Worm (Caenorhabditis elegans) whole organism, young adult: ENCODE results near the gene ubq-1.
A peak's percentile ranks its signal among the peaks of the same experiment; 100 is the strongest.

Source experiments
- B0261.1 ChIP-seq: sonication (generic microtip); optimal IDR thresholded peaks from 2 replicates; lab custom pipeline; 2016; ENCODE audit warnings: mild to moderate bottlenecking, missing genetic modification characterization, moderate library complexity, missing compliant biosample characterization
- C06A6.2 ChIP-seq: fragments of 200-800 bp; sonication (Bioruptor generic); conservative IDR thresholded peaks from 2 replicates; pipeline ENCODE4 v1.3.6; 2022; ENCODE audit warnings: missing genetic modification characterization, missing compliant biosample characterization
- F10E7.11 ChIP-seq: sonication (generic microtip); optimal IDR thresholded peaks from 2 replicates; lab custom pipeline; 2017; ENCODE audit warnings: mild to moderate bottlenecking, missing genetic modification characterization, moderate library complexity, missing compliant biosample characterization
- F23B12.7 ChIP-seq: sonication (generic microtip); optimal IDR thresholded peaks from 2 replicates; lab custom pipeline; 2017; ENCODE audit warnings: missing genetic modification characterization, mild to moderate bottlenecking, missing compliant biosample characterization, antibody characterized with exemption, moderate library complexity; ENCODE audit not compliant: insufficient read depth
- F33H1.4 ChIP-seq: fragments of 200-800 bp; sonication (Bioruptor generic); IDR thresholded peaks from 2 replicates; pipeline ENCODE4 v1.3.6; 2022; ENCODE audit warnings: missing genetic modification reagents, missing genetic modification characterization, missing compliant biosample characterization
- F39B2.1 ChIP-seq: fragments of 200-800 bp; sonication (Bioruptor generic); IDR thresholded peaks from 2 replicates; pipeline ENCODE4 v1.3.6; 2022; ENCODE audit warnings: missing genetic modification reagents, missing genetic modification characterization, missing compliant biosample characterization
- F57C9.4 ChIP-seq: sonication (generic microtip); optimal IDR thresholded peaks from 2 replicates; lab custom pipeline; 2017; ENCODE audit warnings: mild to moderate bottlenecking, missing genetic modification characterization, missing compliant biosample characterization
- K11D2.4 ChIP-seq: fragments of 200-800 bp; sonication (Bioruptor generic); IDR thresholded peaks from 2 replicates; pipeline ENCODE4 v1.3.6; 2022; ENCODE audit warnings: missing genetic modification reagents, missing genetic modification characterization, missing compliant biosample characterization
- Y53G8AR.9 ChIP-seq: fragments of 200-800 bp; sonication (Bioruptor generic); conservative IDR thresholded peaks from 2 replicates; pipeline ENCODE4 v1.3.6; 2022; ENCODE audit warnings: missing genetic modification reagents, missing genetic modification characterization, missing compliant biosample characterization
- Y56A3A.18 ChIP-seq: fragments of 200-800 bp; sonication (Bioruptor generic); IDR thresholded peaks from 2 replicates; pipeline ENCODE4 v1.3.6; 2022; ENCODE audit warnings: missing genetic modification reagents, missing genetic modification characterization, missing compliant biosample characterization
- akir-1 ChIP-seq: fragments of 200-800 bp; sonication (Bioruptor generic); optimal IDR thresholded peaks from 2 replicates; lab custom pipeline; 2018; ENCODE audit warnings: mild to moderate bottlenecking, missing genetic modification characterization, moderate library complexity, missing compliant biosample characterization
- aptf-2 ChIP-seq: fragments of 200-800 bp; sonication (Bioruptor generic); conservative IDR thresholded peaks from 2 replicates; pipeline ENCODE4 v1.3.6; 2022; ENCODE audit warnings: missing genetic modification reagents, missing genetic modification characterization, missing compliant biosample characterization
- atf-7 ChIP-seq: sonication (generic microtip); optimal IDR thresholded peaks from 2 replicates; lab custom pipeline; 2017; ENCODE audit warnings: mild to moderate bottlenecking, missing genetic modification characterization, missing compliant biosample characterization
- cebp-1 ChIP-seq, 2 experiments: fragments of 200-800 bp in 1 of 2; sonication (Bioruptor generic) in 1 of 2; sonication (generic microtip) in 1 of 2; IDR thresholded peaks in 1 of 2; optimal IDR thresholded peaks in 1 of 2; 2 replicates each; pipeline versions ENCODE4 v1.3.6 to Lab custom; 2017 to 2022; ENCODE audit warnings: missing compliant biosample characterization in 2 of 2, missing genetic modification characterization in 2 of 2, mild to moderate bottlenecking in 1 of 2, missing genetic modification reagents in 1 of 2, moderate library complexity in 1 of 2
- cebp-2 ChIP-seq: fragments of 200-800 bp; sonication (Bioruptor generic); IDR thresholded peaks from 2 replicates; pipeline ENCODE4 v1.3.6; 2022; ENCODE audit warnings: missing genetic modification characterization, missing compliant biosample characterization
- chd-7 ChIP-seq: sonication (generic microtip); optimal IDR thresholded peaks from 2 replicates; lab custom pipeline; 2016; ENCODE audit warnings: mild to moderate bottlenecking, missing genetic modification characterization, moderate library complexity, missing compliant biosample characterization
- die-1 ChIP-seq: sonication (generic microtip); optimal IDR thresholded peaks from 2 replicates; lab custom pipeline; 2016; ENCODE audit warnings: missing genotype, mild to moderate bottlenecking, missing genetic modification characterization, missing compliant biosample characterization
- efl-1 ChIP-seq: fragments of 150-350 bp; optimal IDR thresholded peaks from 2 replicates; lab custom pipeline; 2014; ENCODE audit warnings: missing biosample characterization, missing genetic modification reagents, missing genetic modification characterization
- hlh-12 ChIP-seq: sonication (generic microtip); optimal IDR thresholded peaks from 2 replicates; lab custom pipeline; 2016; ENCODE audit warnings: missing genetic modification characterization, missing compliant biosample characterization
- hmg-20 ChIP-seq: fragments of 200-800 bp; sonication (Bioruptor generic); IDR thresholded peaks from 2 replicates; pipeline ENCODE4 v1.3.6; 2022; ENCODE audit warnings: missing genetic modification reagents, missing genetic modification characterization, missing compliant biosample characterization
- hsf-1 ChIP-seq: fragments of 200-800 bp; sonication (Bioruptor generic); IDR thresholded peaks from 2 replicates; pipeline ENCODE4 v1.3.6; 2022; ENCODE audit warnings: missing genetic modification reagents, missing genetic modification characterization, missing compliant biosample characterization
- let-607 ChIP-seq, 2 experiments: fragments of 200-800 bp in 1 of 2; sonication (Bioruptor generic) in 1 of 2; sonication (generic microtip) in 1 of 2; optimal IDR thresholded peaks; 2 replicates each; lab custom pipeline; 2016 to 2018; ENCODE audit warnings: mild to moderate bottlenecking in 2 of 2, missing compliant biosample characterization in 2 of 2, missing genetic modification characterization in 2 of 2, moderate library complexity in 2 of 2, missing genotype in 1 of 2
- lin-40 ChIP-seq: sonication (generic microtip); optimal IDR thresholded peaks from 2 replicates; lab custom pipeline; 2016; ENCODE audit warnings: missing genetic modification characterization, mild to moderate bottlenecking, missing compliant biosample characterization, missing genotype, missing genetic modification reagents
- madf-10 ChIP-seq: sonication (generic microtip); optimal IDR thresholded peaks from 2 replicates; lab custom pipeline; 2016; ENCODE audit warnings: mild to moderate bottlenecking, missing genetic modification characterization, missing compliant biosample characterization
- mcd-1 ChIP-seq: fragments of 200-800 bp; sonication (Bioruptor generic); IDR thresholded peaks from 2 replicates; pipeline ENCODE4 v1.3.6; 2022; ENCODE audit warnings: missing genetic modification reagents, missing genetic modification characterization, missing compliant biosample characterization
- nfya-1 ChIP-seq: sonication (generic microtip); optimal IDR thresholded peaks from 2 replicates; lab custom pipeline; 2017; ENCODE audit warnings: antibody characterized with exemption, missing compliant biosample characterization, missing genetic modification characterization, borderline replicate concordance; ENCODE audit not compliant: insufficient read depth
- nfyb-1 ChIP-seq: fragments of 200-800 bp; sonication (Bioruptor generic); IDR thresholded peaks from 2 replicates; pipeline ENCODE4 v1.3.6; 2022; ENCODE audit warnings: missing genetic modification reagents, missing genetic modification characterization, missing compliant biosample characterization
- nhr-179 ChIP-seq: sonication (generic microtip); optimal IDR thresholded peaks from 2 replicates; lab custom pipeline; 2016; ENCODE audit warnings: mild to moderate bottlenecking, missing genetic modification characterization, missing compliant biosample characterization
- repo-1 ChIP-seq: sonication (generic microtip); optimal IDR thresholded peaks from 2 replicates; lab custom pipeline; 2017; ENCODE audit warnings: mild to moderate bottlenecking, missing genetic modification characterization, missing compliant biosample characterization
- somi-1 ChIP-seq: fragments of 200-800 bp; sonication (Bioruptor generic); optimal IDR thresholded peaks from 2 replicates; lab custom pipeline; 2018; ENCODE audit warnings: mild to moderate bottlenecking, missing genetic modification characterization, missing compliant biosample characterization
- sptf-2 ChIP-seq: fragments of 200-800 bp; sonication (Bioruptor generic); optimal IDR thresholded peaks from 2 replicates; lab custom pipeline; 2018; ENCODE audit warnings: mild to moderate bottlenecking, missing genetic modification characterization, missing compliant biosample characterization
- unc-62 ChIP-seq: fragments of 150-350 bp; optimal IDR thresholded peaks from 2 replicates; lab custom pipeline; 2014; ENCODE audit warnings: missing biosample characterization, missing genetic modification reagents, missing genetic modification characterization
- zfh-2 ChIP-seq: fragments of 200-800 bp; sonication (Bioruptor generic); conservative IDR thresholded peaks from 2 replicates; pipeline ENCODE4 v1.3.6; 2022; ENCODE audit warnings: missing genetic modification reagents, missing genetic modification characterization, missing compliant biosample characterization
- ztf-22 ChIP-seq: fragments of 200-800 bp; sonication (Bioruptor generic); optimal IDR thresholded peaks from 2 replicates; lab custom pipeline; 2018; ENCODE audit warnings: mild to moderate bottlenecking, missing genetic modification characterization, moderate library complexity, missing compliant biosample characterization
- ztf-26 ChIP-seq: sonication (generic microtip); optimal IDR thresholded peaks from 2 replicates; lab custom pipeline; 2017; ENCODE audit warnings: missing genetic modification characterization, missing compliant biosample characterization
- ztf-28 ChIP-seq: fragments of 200-800 bp; sonication (Bioruptor generic); IDR thresholded peaks from 2 replicates; pipeline ENCODE4 v1.3.6; 2022; ENCODE audit warnings: missing genetic modification reagents, missing genetic modification characterization, missing compliant biosample characterization

ubq-1 gene

ce11 chrIII:5919799-5920387 is 20.2 kb upstream of the ubq-1 start, which contains the start of the genes tdo-2 and C28H8.2:
tdo-2 (minus strand) TSS chrIII:5919955.
C28H8.2 (plus strand) TSS chrIII:5920322.
- TF ChIP-seq ztf-22 (no peak), cebp-2 (GFP tag; lab: Robert Waterston, UW) (no peak), unc-62 (GFP tag; lab: Kevin White, UChicago) (no peak), lin-40 (tag; lab: Kevin White, UChicago) (peak; percentile 43), ztf-28 (no peak), somi-1 (GFP tag; lab: Kevin White, UChicago) (peak; percentile 66), K11D2.4 (GFP tag; lab: Robert Waterston, UW) (peak; percentile 58; the same call in 1 of the 2 replicates), nfyb-1 (GFP tag; lab: Robert Waterston, UW) (0 out of 2 replicates have a peak, but pooled peaks have one; percentile 13), repo-1 (tag; lab: Kevin White, UChicago) (no peak), hsf-1 (GFP tag; lab: Robert Waterston, UW) (0 out of 2 replicates have a peak, but pooled peaks have one; percentile 26), ztf-26 (tag; lab: Kevin White, UChicago) (peak; percentile 77), Y53G8AR.9 (GFP tag; lab: Robert Waterston, UW) (no peak), F39B2.1 (GFP tag; lab: Robert Waterston, UW) (no peak), atf-7 (tag; lab: Kevin White, UChicago) (peak; percentile 19), die-1 (tag; lab: Kevin White, UChicago) (peak; percentile 39), C06A6.2 (peak; percentile 71; the same call in 1 of the 2 replicates), mcd-1 (GFP tag; lab: Robert Waterston, UW) (peak; percentile 8; the same call in 1 of the 2 replicates), cebp-1 (GFP tag; IDR thresholded peaks at IDR 0.05; lab: Robert Waterston, UW) (no peak), cebp-1 (tag; optimal IDR thresholded peaks at IDR 0.05; lab: Kevin White, UChicago) (peak; percentile 36), chd-7 (tag; lab: Kevin White, UChicago) (peak; percentile 16)

ce11 chrIII:5921067-5921678 is 18.9 kb upstream of the ubq-1 start:
- TF ChIP-seq efl-1 (GFP tag; lab: Kevin White, UChicago) (no peak), zfh-2 (GFP tag; lab: Robert Waterston, UW) (no peak), Y53G8AR.9 (GFP tag; lab: Robert Waterston, UW) (no peak), somi-1 (GFP tag; lab: Kevin White, UChicago) (peak; percentile 6), madf-10 (tag; lab: Kevin White, UChicago) (no peak), Y56A3A.18 (no peak), sptf-2 (GFP tag; lab: Kevin White, UChicago) (no peak), F23B12.7 (no peak), F57C9.4 (no peak), lin-40 (tag; lab: Kevin White, UChicago) (peak; percentile 0), aptf-2 (no peak), K11D2.4 (GFP tag; lab: Robert Waterston, UW) (no peak), akir-1 (GFP tag; lab: Kevin White, UChicago) (no peak), nhr-179 (tag; lab: Kevin White, UChicago) (no peak), hmg-20 (GFP tag; lab: Robert Waterston, UW) (no peak), ztf-26 (tag; lab: Kevin White, UChicago) (peak; percentile 36), F10E7.11 (tag; lab: Kevin White, UChicago) (no peak), B0261.1 (tag; lab: Kevin White, UChicago) (no peak), F33H1.4 (GFP tag; lab: Robert Waterston, UW) (no peak), nfya-1 (tag; lab: Kevin White, UChicago) (no peak), hlh-12 (tag; lab: Kevin White, UChicago) (no peak), let-607 (tag; optimal IDR thresholded peaks at IDR 0.05; lab: Kevin White, UChicago) (no peak)
- TF ChIP-seq, all 124 proteins: peak for 3
